Worm (Caenorhabditis elegans) whole organism, L1 larva: Measurements from ENCODE around the gene srbc-39.

Experiments used
- C04F5.9 ChIP-seq: sonication (generic microtip); optimal IDR thresholded peaks from 2 replicates; lab custom pipeline; 2016; ENCODE audit warnings: missing genetic modification characterization, missing compliant biosample characterization
- C16A3.4 ChIP-seq: fragments of 150-350 bp; optimal IDR thresholded peaks from 2 replicates; lab custom pipeline; 2014; ENCODE audit warnings: missing biosample characterization, missing genetic modification characterization
- C34B4.2 ChIP-seq: sonication (generic microtip); optimal IDR thresholded peaks from 2 replicates; lab custom pipeline; 2017; ENCODE audit warnings: mild to moderate bottlenecking, missing genetic modification characterization, missing compliant biosample characterization
- F16B12.6 ChIP-seq: fragments of 150-350 bp; optimal IDR thresholded peaks from 2 replicates; lab custom pipeline; 2014; ENCODE audit warnings: missing biosample characterization, missing genetic modification characterization
- Y116A8C.19 ChIP-seq: sonication (generic microtip); optimal IDR thresholded peaks from 2 replicates; lab custom pipeline; 2016; ENCODE audit warnings: missing compliant biosample characterization, missing genetic modification characterization, borderline replicate concordance
- alr-1 ChIP-seq: fragments of 200-800 bp; sonication (Bioruptor generic); optimal IDR thresholded peaks from 2 replicates; lab custom pipeline; 2018; ENCODE audit warnings: borderline replicate concordance, mild to moderate bottlenecking, missing genetic modification characterization, missing compliant biosample characterization
- aly-2 ChIP-seq: fragments of 150-350 bp; optimal IDR thresholded peaks from 2 replicates; lab custom pipeline; 2014; ENCODE audit warnings: missing biosample characterization, missing genetic modification characterization
- ceh-63 ChIP-seq: fragments of 200-800 bp; sonication (Bioruptor generic); optimal IDR thresholded peaks from 2 replicates; lab custom pipeline; 2018; ENCODE audit warnings: mild to moderate bottlenecking, missing genetic modification characterization, missing compliant biosample characterization
- ceh-90 ChIP-seq: sonication (generic microtip); optimal IDR thresholded peaks from 2 replicates; lab custom pipeline; 2016; ENCODE audit warnings: missing genetic modification characterization, missing compliant biosample characterization
- dpl-1 ChIP-seq, 3 experiments: fragments of 150-350 bp in 2 of 3; sonication (generic microtip) in 1 of 3; optimal IDR thresholded peaks; 2 replicates each; lab custom pipeline; 2014 to 2017; ENCODE audit warnings: missing biosample characterization in 3 of 3, missing genetic modification characterization in 3 of 3, missing genetic modification reagents in 3 of 3
- efl-3 ChIP-seq: fragments of 200-800 bp; sonication (Bioruptor generic); optimal IDR thresholded peaks from 2 replicates; lab custom pipeline; 2018; ENCODE audit warnings: mild to moderate bottlenecking, missing genetic modification characterization, missing compliant biosample characterization
- egl-27 ChIP-seq, 2 experiments: fragments of 150-350 bp in 1 of 2; sonication (generic microtip); optimal IDR thresholded peaks; 3 replicates each; lab custom pipeline; 2017 to 2018; ENCODE audit warnings: missing biosample characterization in 2 of 2, missing genetic modification characterization in 2 of 2, missing genetic modification reagents in 2 of 2
- elt-3 ChIP-seq, 6 experiments: fragments of 150-350 bp in 1 of 6; sonication (generic microtip); optimal IDR thresholded peaks; 2 replicates each; lab custom pipeline; 2017 to 2018; ENCODE audit warnings: missing biosample characterization in 6 of 6, missing genetic modification characterization in 6 of 6, inconsistent platforms in 1 of 6
- fkh-10 ChIP-seq: sonication (generic microtip); optimal IDR thresholded peaks from 2 replicates; lab custom pipeline; 2017; ENCODE audit warnings: missing biosample characterization, missing genetic modification reagents, missing genetic modification characterization
- grh-1 ChIP-seq: fragments of 200-800 bp; sonication (Bioruptor generic); IDR thresholded peaks from 2 replicates; pipeline ENCODE4 v1.3.6; 2022; ENCODE audit warnings: missing genetic modification reagents, missing genetic modification characterization, missing compliant biosample characterization
- hlh-17 ChIP-seq: fragments of 200-800 bp; sonication (Bioruptor generic); optimal IDR thresholded peaks from 2 replicates; lab custom pipeline; 2018; ENCODE audit warnings: missing genetic modification characterization, mild to moderate bottlenecking, missing compliant biosample characterization, moderate library complexity, borderline replicate concordance
- hpl-2 ChIP-seq: fragments of 150-350 bp; optimal IDR thresholded peaks from 2 replicates; lab custom pipeline; 2014; ENCODE audit warnings: missing biosample characterization, missing genetic modification reagents, missing genetic modification characterization
- isw-1 ChIP-seq: fragments of 200-800 bp; sonication (Bioruptor generic); IDR thresholded peaks from 2 replicates; pipeline ENCODE4 v1.3.6; 2022; ENCODE audit warnings: missing genetic modification characterization, missing compliant biosample characterization
- jun-1 ChIP-seq: fragments of 150-350 bp; optimal IDR thresholded peaks from 2 replicates; lab custom pipeline; 2014; ENCODE audit warnings: missing biosample characterization, missing genetic modification reagents, missing genetic modification characterization
- lin-14 ChIP-seq: fragments of 200-800 bp; sonication (Bioruptor generic); optimal IDR thresholded peaks from 2 replicates; lab custom pipeline; 2018; ENCODE audit warnings: mild to moderate bottlenecking, missing genetic modification characterization, moderate library complexity, missing compliant biosample characterization
- lsy-2 ChIP-seq, 2 experiments: fragments of 150-350 bp; optimal IDR thresholded peaks; 2 replicates each; lab custom pipeline; 2014; ENCODE audit warnings: missing biosample characterization in 2 of 2, missing genetic modification characterization in 2 of 2
- mab-9 ChIP-seq: fragments of 200-800 bp; sonication (Bioruptor generic); IDR thresholded peaks from 2 replicates; pipeline ENCODE4 v1.3.6; 2022; ENCODE audit warnings: missing genetic modification reagents, missing genetic modification characterization, missing compliant biosample characterization
- nhr-11 ChIP-seq: fragments of 150-350 bp; optimal IDR thresholded peaks from 2 replicates; lab custom pipeline; 2014; ENCODE audit warnings: missing biosample characterization, missing genetic modification characterization
- nhr-20 ChIP-seq: sonication (generic microtip); optimal IDR thresholded peaks from 2 replicates; lab custom pipeline; 2016; ENCODE audit warnings: mild to moderate bottlenecking, missing genetic modification characterization, missing compliant biosample characterization
- nhr-237 ChIP-seq: fragments of 150-350 bp; optimal IDR thresholded peaks from 2 replicates; lab custom pipeline; 2014; ENCODE audit warnings: missing biosample characterization, missing genetic modification characterization
- nhr-85 ChIP-seq: sonication (generic microtip); peaks from one replicate; lab custom pipeline; 2016; ENCODE audit warnings: missing genetic modification characterization, inconsistent platforms, missing compliant biosample characterization
- nhr-90 ChIP-seq: sonication (generic microtip); optimal IDR thresholded peaks from 2 replicates; lab custom pipeline; 2016; ENCODE audit warnings: mild to moderate bottlenecking, missing genetic modification characterization, missing compliant biosample characterization; ENCODE audit not compliant: poor library complexity
- rnt-1 ChIP-seq: sonication (generic microtip); optimal IDR thresholded peaks from 2 replicates; lab custom pipeline; 2016; ENCODE audit warnings: mild to moderate bottlenecking, missing genetic modification characterization, moderate library complexity, missing compliant biosample characterization
- sptf-1 ChIP-seq: fragments of 150-350 bp; optimal IDR thresholded peaks from 2 replicates; lab custom pipeline; 2014; ENCODE audit warnings: missing biosample characterization, missing genetic modification characterization
- sup-37 ChIP-seq: fragments of 200-800 bp; sonication (Bioruptor generic); optimal IDR thresholded peaks from 2 replicates; lab custom pipeline; 2018; ENCODE audit warnings: mild to moderate bottlenecking, missing genetic modification characterization, missing compliant biosample characterization
- unc-30 ChIP-seq: sonication (generic microtip); optimal IDR thresholded peaks from 2 replicates; lab custom pipeline; 2017; ENCODE audit warnings: missing biosample characterization, missing genetic modification characterization
- vab-15 ChIP-seq: sonication (generic microtip); optimal IDR thresholded peaks from 2 replicates; lab custom pipeline; 2017; ENCODE audit warnings: missing genotype, mild to moderate bottlenecking, missing genetic modification characterization, missing compliant biosample characterization
- xbp-1 ChIP-seq: sonication (generic microtip); optimal IDR thresholded peaks from 2 replicates; lab custom pipeline; 2016; ENCODE audit warnings: missing genetic modification characterization, missing compliant biosample characterization
- zag-1 ChIP-seq: fragments of 150-350 bp; optimal IDR thresholded peaks from 2 replicates; lab custom pipeline; 2014; ENCODE audit warnings: missing biosample characterization, missing genetic modification characterization

Gene srbc-39

DNA sequence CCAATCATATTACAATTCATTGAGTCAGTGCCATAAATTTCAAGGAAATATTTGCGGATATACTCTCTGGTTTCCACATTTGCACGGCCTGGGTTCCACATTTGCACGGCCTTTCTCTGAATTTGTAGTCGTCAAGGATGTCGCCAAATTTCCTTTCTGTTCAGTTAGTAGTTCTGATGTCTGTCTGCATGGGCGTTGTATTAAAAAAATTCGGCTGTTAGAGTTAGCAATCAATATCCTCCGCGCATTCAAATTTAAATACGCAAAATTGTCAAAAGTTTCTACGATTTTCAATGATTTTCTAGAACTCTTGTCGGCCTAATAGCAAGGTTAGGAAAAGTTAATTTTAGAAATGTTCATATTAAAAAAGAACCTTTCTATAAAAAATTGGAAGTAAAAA is 13.0 kb upstream of the srbc-39 start, which contains the start of gene srj-52:
srj-52 (minus strand) TSS at position 101 of the 400 bp plus-strand sequence.
- TF ChIP-seq vab-15 (tag; lab: Kevin White, UChicago), result no peak
- TF ChIP-seq hpl-2 (GFP tag; lab: Kevin White, UChicago), result no peak
- no peak for TF ChIP-seq F16B12.6 (tag; lab: Kevin White, UChicago)
- TF ChIP-seq nhr-90 (tag; lab: Kevin White, UChicago), result no peak
- TF ChIP-seq lin-14 (GFP tag; lab: Kevin White, UChicago), result no peak
- TF ChIP-seq zag-1 (tag; lab: Kevin White, UChicago), result no peak
- TF ChIP-seq fkh-10 (GFP tag; lab: Kevin White, UChicago), result no peak
- no peak for TF ChIP-seq isw-1
- no peak for TF ChIP-seq nhr-85 (tag; lab: Kevin White, UChicago)

DNA sequence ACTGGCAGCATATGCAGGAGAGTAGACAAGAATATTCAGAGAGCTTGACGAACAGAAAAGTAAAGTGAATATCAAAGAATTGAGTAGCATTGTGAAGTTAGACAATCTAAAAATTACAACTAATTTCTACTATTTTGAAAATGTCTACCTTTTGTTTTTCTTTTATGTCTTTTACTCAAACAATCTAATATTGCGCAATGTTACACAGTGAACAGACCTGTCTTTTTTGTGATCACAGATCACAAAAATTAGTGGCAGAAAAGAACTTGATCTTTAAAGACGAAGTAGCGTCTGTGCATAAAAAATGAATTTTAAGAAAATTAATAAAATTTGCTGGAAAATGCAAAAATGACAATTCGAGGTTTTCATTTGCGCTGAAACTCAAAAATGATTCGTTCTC is 9.9 kb upstream of the srbc-39 start:
- no peak for TF ChIP-seq C16A3.4 (tag; lab: Kevin White, UChicago)

ce11 chrV:699489-700129 is 9.3 kb upstream of the srbc-39 start, which contains the start of the genes ugt-29 and srx-5:
ugt-29 (minus strand) TSS chrV:699589.
srx-5 (plus strand) TSS chrV:700079.
- TF ChIP-seq rnt-1 (no peak), hlh-17 (no peak), ceh-63 (GFP tag; lab: Kevin White, UChicago) (no peak), isw-1 (no peak), efl-3 (GFP tag; lab: Kevin White, UChicago) (no peak), nhr-11 (tag; lab: Kevin White, UChicago) (no peak), sptf-1 (tag; lab: Kevin White, UChicago) (no peak), fkh-10 (GFP tag; lab: Kevin White, UChicago) (no peak), nhr-20 (tag; lab: Kevin White, UChicago) (no peak), xbp-1 (no peak), hpl-2 (GFP tag; lab: Kevin White, UChicago) (no peak)

DNA sequence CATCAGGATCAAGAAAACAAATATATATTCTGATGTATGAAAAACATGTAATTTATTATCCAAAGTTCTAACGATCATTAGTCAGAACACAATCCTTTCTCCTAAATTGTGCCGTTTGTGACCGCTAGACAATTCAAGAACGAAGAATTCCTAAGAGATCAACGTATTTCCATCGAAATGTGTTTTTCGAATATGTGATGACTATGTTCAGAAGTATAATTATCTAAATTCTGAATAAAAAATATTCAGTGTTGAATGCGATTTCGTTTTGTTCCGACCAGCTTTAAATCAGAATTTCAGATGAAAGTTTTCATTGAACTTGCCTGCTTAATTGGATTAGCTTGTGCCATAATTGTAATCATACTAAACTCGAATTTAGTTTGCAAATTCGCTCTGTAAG is 6.6 kb upstream of the srbc-39 start, which contains the start of gene srbc-37:
srbc-37 (plus strand) TSS at position 301 of the 400 bp plus-strand sequence.
- TF ChIP-seq hpl-2 (GFP tag; lab: Kevin White, UChicago) (no peak), rnt-1 (no peak), C34B4.2 (tag; lab: Kevin White, UChicago) (no peak), ceh-90 (tag; lab: Kevin White, UChicago) (no peak)

DNA sequence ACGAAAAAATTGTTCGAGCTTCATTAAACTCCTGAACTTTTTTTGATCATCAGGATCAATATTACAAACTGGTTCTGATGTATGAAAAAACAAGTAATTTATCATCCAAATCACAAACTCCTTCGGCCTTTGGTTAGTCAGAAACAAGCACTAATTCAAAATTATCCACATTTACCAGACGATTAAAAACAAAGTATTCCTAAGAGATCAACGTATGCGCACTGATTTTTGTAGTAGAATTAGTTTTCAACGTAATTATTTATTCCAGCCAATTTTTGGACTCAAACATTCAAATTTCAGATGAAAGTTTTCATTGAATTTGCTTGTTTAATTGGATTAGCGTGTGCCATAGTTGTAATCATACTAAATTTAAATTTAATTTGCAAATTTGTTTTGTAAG is 2.0 kb upstream of the srbc-39 start, which contains the start of gene srbc-38:
srbc-38 (plus strand) TSS at position 301 of the 400 bp plus-strand sequence.
- TF ChIP-seq C34B4.2 (tag; lab: Kevin White, UChicago) (no peak), C04F5.9 (tag; lab: Kevin White, UChicago) (no peak), alr-1 (tag; lab: Kevin White, UChicago) (no peak), lsy-2 (tag; optimal IDR thresholded peaks at IDR 0.05; lab: Kevin White, UChicago) (no peak), dpl-1 (GFP tag; optimal IDR thresholded peaks at IDR 0.05; lab: Kevin White, UChicago) (no peak), mab-9 (GFP tag; lab: Robert Waterston, UW) (no peak), nhr-237 (tag; lab: Kevin White, UChicago) (no peak), unc-30 (tag; lab: Kevin White, UChicago) (no peak), aly-2 (tag; lab: Kevin White, UChicago) (no peak), elt-3 (tag; optimal IDR thresholded peaks at IDR 0.05; lab: Kevin White, UChicago) (no peak), Y116A8C.19 (tag; lab: Kevin White, UChicago) (no peak)

DNA sequence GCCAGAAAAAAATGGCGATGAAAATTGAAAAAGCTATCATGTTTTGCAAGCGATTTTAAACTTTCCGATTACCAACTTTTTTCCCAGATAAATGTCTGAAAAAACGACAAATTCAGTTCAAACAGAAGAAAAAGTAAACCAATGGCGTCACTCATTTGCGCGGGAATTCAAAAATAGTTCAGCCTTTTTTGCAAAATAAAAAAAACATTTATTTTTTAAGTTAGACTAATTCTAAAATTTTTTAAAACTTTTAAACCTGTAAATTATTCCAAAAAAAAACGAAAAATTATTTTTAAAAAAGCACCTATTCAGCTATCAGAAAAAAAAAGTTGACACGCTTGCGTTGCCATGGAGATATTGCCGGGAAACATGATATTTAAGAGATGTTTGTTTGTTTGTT is 4.0 kb downstream of the srbc-39 start, which contains the start of gene cyp-33C11:
cyp-33C11 (minus strand) TSS at position 101 of the 400 bp plus-strand sequence.
- TF ChIP-seq rnt-1, result no peak
- no peak for TF ChIP-seq egl-27 (tag; optimal IDR thresholded peaks at IDR 0.05; lab: Kevin White, UChicago)
- no peak for TF ChIP-seq fkh-10 (GFP tag; lab: Kevin White, UChicago)
- no peak for TF ChIP-seq sup-37 (GFP tag; lab: Kevin White, UChicago)
- TF ChIP-seq Y116A8C.19 (tag; lab: Kevin White, UChicago), result no peak
- no peak for TF ChIP-seq jun-1 (tag; lab: Kevin White, UChicago)
- no peak for TF ChIP-seq lsy-2 (tag; optimal IDR thresholded peaks at IDR 0.05; lab: Kevin White, UChicago)
- no peak for TF ChIP-seq grh-1 (GFP tag; lab: Robert Waterston, UW)
